Worm (Caenorhabditis elegans): Measurements from ENCODE around the gene W09D6.5.
A peak's percentile ranks its signal among the peaks of the same experiment; 100 is the strongest.

W09D6.5 gene

ce11 chrIII:11112718-11113117 lies 24.4 kb downstream of the W09D6.5 start:
- no peak for TF ChIP-seq zag-1 (tag; optimal IDR thresholded peaks at IDR 0.05)
- TF ChIP-seq nhr-43 (tag; optimal IDR thresholded peaks at IDR 0.05; ENCODE audit: poor library complexity, severe bottlenecking), result peak; percentile 53
- no peak for TF ChIP-seq jun-1 (tag; optimal IDR thresholded peaks at IDR 0.05)
- no peak for TF ChIP-seq fkh-10 (GFP tag; optimal IDR thresholded peaks at IDR 0.05)
- TF ChIP-seq hmg-11 (tag; optimal IDR thresholded peaks at IDR 0.05), result peak; percentile 10
- peak; percentile 17 for TF ChIP-seq nfya-1 (tag; optimal IDR thresholded peaks at IDR 0.05; ENCODE audit: insufficient read depth)
- no peak for TF ChIP-seq fkh-2 (tag; optimal IDR thresholded peaks at IDR 0.05)
- no peak for TF ChIP-seq eor-1 (tag; optimal IDR thresholded peaks at IDR 0.05)
- no peak for TF ChIP-seq elt-3 (tag; optimal IDR thresholded peaks at IDR 0.05)
- no peak for TF ChIP-seq mml-1 (tag; optimal IDR thresholded peaks at IDR 0.05)
- no peak for TF ChIP-seq nhr-77 (tag; optimal IDR thresholded peaks at IDR 0.05)
- TF ChIP-seq lin-15B (tag; optimal IDR thresholded peaks at IDR 0.05), result peak; percentile 66
- peak; percentile 24 for TF ChIP-seq elt-2 (tag; optimal IDR thresholded peaks at IDR 0.05)
- peak; percentile 13 for TF ChIP-seq pha-4 (tag; optimal IDR thresholded peaks at IDR 0.05)

ce11 chrIII:11113845-11114244 lies 25.6 kb downstream of the W09D6.5 start:
- no peak for TF ChIP-seq fkh-2 (tag; optimal IDR thresholded peaks at IDR 0.05)
- TF ChIP-seq tbx-2 (tag; optimal IDR thresholded peaks at IDR 0.05), result no peak
- TF ChIP-seq lsy-12 (tag; optimal IDR thresholded peaks at IDR 0.05), result no peak
- TF ChIP-seq fos-1 (tag; optimal IDR thresholded peaks at IDR 0.05), result no peak
- TF ChIP-seq nhr-12 (tag; optimal IDR thresholded peaks at IDR 0.05), result no peak
- no peak for TF ChIP-seq elt-1 (tag; optimal IDR thresholded peaks at IDR 0.05)
- no peak for TF ChIP-seq ceh-28 (tag; optimal IDR thresholded peaks at IDR 0.05)
- TF ChIP-seq egl-5 (tag; optimal IDR thresholded peaks at IDR 0.05), result no peak

- no peak for TF ChIP-seq pqm-1 (tag; optimal IDR thresholded peaks at IDR 0.05)
- no peak for TF ChIP-seq ceh-28 (tag; optimal IDR thresholded peaks at IDR 0.05)
- TF ChIP-seq elt-2 (tag; optimal IDR thresholded peaks at IDR 0.05), result no peak
- TF ChIP-seq daf-12 (tag; optimal IDR thresholded peaks at IDR 0.05), result no peak
- no peak for TF ChIP-seq elt-3 (tag; optimal IDR thresholded peaks at IDR 0.05)
- TF ChIP-seq nhr-23 (tag; optimal IDR thresholded peaks at IDR 0.05), result no peak
- TF ChIP-seq lsy-12 (tag; optimal IDR thresholded peaks at IDR 0.05), result no peak
- TF ChIP-seq zag-1 (tag; optimal IDR thresholded peaks at IDR 0.05), result no peak
- TF ChIP-seq eor-1 (tag; optimal IDR thresholded peaks at IDR 0.05), result no peak
- TF ChIP-seq nhr-28 (tag; optimal IDR thresholded peaks at IDR 0.05), result no peak
- TF ChIP-seq nhr-25 (tag; optimal IDR thresholded peaks at IDR 0.05), result no peak
- TF ChIP-seq mml-1 (tag; optimal IDR thresholded peaks at IDR 0.05), result no peak
- TF ChIP-seq jun-1 (tag; optimal IDR thresholded peaks at IDR 0.05), result no peak
- no peak for TF ChIP-seq egl-5 (tag; optimal IDR thresholded peaks at IDR 0.05)
- TF ChIP-seq unc-62 (GFP tag; optimal IDR thresholded peaks at IDR 0.05), result no peak
- no peak for TF ChIP-seq fkh-10 (GFP tag; optimal IDR thresholded peaks at IDR 0.05)
- TF ChIP-seq nhr-77 (tag; optimal IDR thresholded peaks at IDR 0.05), result no peak
- TF ChIP-seq ztf-4 (tag; optimal IDR thresholded peaks at IDR 0.05), result no peak
- TF ChIP-seq nhr-237 (tag; optimal IDR thresholded peaks at IDR 0.05), result no peak
- TF ChIP-seq ceh-9 (tag; optimal IDR thresholded peaks at IDR 0.05), result no peak
Measured at ce11 chrIII:11115956-11116355, 27.7 kb downstream of the W09D6.5 start.

ce11 chrIII:11118107-11118506 lies 29.8 kb downstream of the W09D6.5 start:
- peak; percentile 2 for TF ChIP-seq snpc-4 (tag; optimal IDR thresholded peaks at IDR 0.05)

ce11 chrIII:11119176-11119853 lies 31.0 kb downstream of the W09D6.5 start, which contains the start of the genes sup-35 and Y48A6C.4:
TSS of gene sup-35 (minus strand) at chrIII:11119226.
TSS of gene Y48A6C.4 (plus strand) at chrIII:11119803.
- TF ChIP-seq daf-12 (tag; optimal IDR thresholded peaks at IDR 0.05), result no peak
- peak; percentile 83 for TF ChIP-seq snpc-4 (tag; optimal IDR thresholded peaks at IDR 0.05)
- peak; percentile 72 for TF ChIP-seq nhr-25 (tag; optimal IDR thresholded peaks at IDR 0.05)
- TF ChIP-seq jun-1 (tag; optimal IDR thresholded peaks at IDR 0.05), result peak; percentile 15
- peak; percentile 62 for TF ChIP-seq R02D3.7 (tag; optimal IDR thresholded peaks at IDR 0.05)
- TF ChIP-seq nfya-1 (tag; optimal IDR thresholded peaks at IDR 0.05; ENCODE audit: insufficient read depth), result peak; percentile 85
- no peak for TF ChIP-seq sea-2 (GFP tag; optimal IDR thresholded peaks at IDR 0.05)
- TF ChIP-seq hmg-11 (tag; optimal IDR thresholded peaks at IDR 0.05), result peak; percentile 74
- TF ChIP-seq elt-2 (tag; optimal IDR thresholded peaks at IDR 0.05), result peak; percentile 56
- TF ChIP-seq pqm-1 (tag; optimal IDR thresholded peaks at IDR 0.05), result peak; percentile 64
- peak; percentile 64 for TF ChIP-seq nhr-43 (tag; optimal IDR thresholded peaks at IDR 0.05; ENCODE audit: poor library complexity, severe bottlenecking)
- TF ChIP-seq zag-1 (tag; optimal IDR thresholded peaks at IDR 0.05), result no peak
- no peak for TF ChIP-seq unc-39 (tag; optimal IDR thresholded peaks at IDR 0.05)
- peak; percentile 38 for TF ChIP-seq egl-5 (tag; optimal IDR thresholded peaks at IDR 0.05)
- TF ChIP-seq ceh-28 (tag; optimal IDR thresholded peaks at IDR 0.05), result peak; percentile 43
- peak; percentile 68 for TF ChIP-seq nhr-23 (tag; optimal IDR thresholded peaks at IDR 0.05)
- TF ChIP-seq mml-1 (tag; optimal IDR thresholded peaks at IDR 0.05), result no peak
- no peak for TF ChIP-seq ceh-9 (tag; optimal IDR thresholded peaks at IDR 0.05)
- no peak for TF ChIP-seq lsy-12 (tag; optimal IDR thresholded peaks at IDR 0.05)
- TF ChIP-seq ama-1 (optimal IDR thresholded peaks at IDR 0.05), result no peak
- peak; percentile 17 for TF ChIP-seq skn-1 (tag; optimal IDR thresholded peaks at IDR 0.05)
- TF ChIP-seq fkh-10 (GFP tag; optimal IDR thresholded peaks at IDR 0.05), result peak; percentile 21
- TF ChIP-seq lin-15B (tag; optimal IDR thresholded peaks at IDR 0.05), result peak; percentile 96
- TF ChIP-seq elt-3 (tag; optimal IDR thresholded peaks at IDR 0.05), result no peak
- no peak for TF ChIP-seq ZK546.5 (tag; optimal IDR thresholded peaks at IDR 0.05)
- TF ChIP-seq unc-62 (GFP tag; optimal IDR thresholded peaks at IDR 0.05), result no peak
- no peak for TF ChIP-seq nhr-67 (tag; optimal IDR thresholded peaks at IDR 0.05)
- peak; percentile 81 for TF ChIP-seq pha-4 (tag; optimal IDR thresholded peaks at IDR 0.05)

All from whole organism, L3 larva.